Fruit fly (Drosophila melanogaster) whole organism, wandering third instar larva: ENCODE results near the gene Muc4B.

Source experiments
- Abd-B ChIP-seq: fragments of >200 bp; optimal IDR thresholded peaks from 2 replicates; lab custom pipeline; 2017; ENCODE audit warnings: missing biosample characterization, missing genetic modification characterization
- Dif ChIP-seq: fragments of 200-275, 200-300 bp; sonication (Bioruptor generic); optimal IDR thresholded peaks from 2 replicates; lab custom pipeline; 2018; ENCODE audit warnings: missing biosample characterization, missing genetic modification characterization; ENCODE audit not compliant: partially characterized antibody
- Hr78 ChIP-seq: fragments of >200 bp; optimal IDR thresholded peaks from 2 replicates; lab custom pipeline; 2017; ENCODE audit warnings: missing biosample characterization, missing genetic modification characterization
- N ChIP-seq: fragments of >200 bp; optimal IDR thresholded peaks from 2 replicates; lab custom pipeline; 2018; ENCODE audit warnings: missing biosample characterization, missing external identifiers, missing genetic modification characterization
- Sp1 ChIP-seq: fragments of 200-800 bp; sonication (Bioruptor generic); optimal IDR thresholded peaks from 3 replicates; lab custom pipeline; 2019; ENCODE audit warnings: missing biosample characterization, mild to moderate bottlenecking, missing genetic modification characterization, moderate library complexity
- br ChIP-seq: fragments of 200-800 bp; sonication (Bioruptor generic); optimal IDR thresholded peaks from 2 replicates; lab custom pipeline; 2016; ENCODE audit warnings: missing biosample characterization, missing genetic modification characterization
- brk ChIP-seq: fragments of 200-800 bp; sonication (Bioruptor generic); optimal IDR thresholded peaks from 2 replicates; lab custom pipeline; 2016; ENCODE audit warnings: missing biosample characterization, mild to moderate bottlenecking, missing genetic modification characterization
- psq ChIP-seq: fragments of 200-800 bp; sonication (Bioruptor generic); optimal IDR thresholded peaks from 3 replicates; lab custom pipeline; 2017; ENCODE audit warnings: missing biosample characterization, mild to moderate bottlenecking, missing genetic modification characterization, moderate library complexity
- rgr ChIP-seq: fragments of 200-800 bp; sonication (Bioruptor generic); optimal IDR thresholded peaks from 3 replicates; lab custom pipeline; 2016; ENCODE audit warnings: missing biosample characterization, mild to moderate bottlenecking, missing genetic modification characterization
- usp ChIP-seq: fragments of >200 bp; optimal IDR thresholded peaks from 2 replicates; lab custom pipeline; 2017; ENCODE audit warnings: missing biosample characterization, missing genetic modification characterization
- woc ChIP-seq: sonication (Bioruptor generic); optimal IDR thresholded peaks from 2 replicates; lab custom pipeline; 2016; ENCODE audit warnings: missing biosample characterization, mild to moderate bottlenecking, missing genetic modification characterization

- no peak for TF ChIP-seq brk (GFP tag; lab: Kevin White, UChicago)
- no peak for TF ChIP-seq psq (GFP tag; lab: Kevin White, UChicago)
- TF ChIP-seq N, result no peak
- no peak for TF ChIP-seq usp (GFP tag; lab: Kevin White, UChicago)
- no peak for TF ChIP-seq Sp1
- TF ChIP-seq Abd-B (GFP tag; lab: Kevin White, UChicago), result no peak
- no peak for TF ChIP-seq Dif (GFP tag; lab: Kevin White, UChicago)
- no peak for TF ChIP-seq woc
- TF ChIP-seq Hr78 (GFP tag; lab: Kevin White, UChicago), result no peak
- no peak for TF ChIP-seq rgr
- no peak for TF ChIP-seq br (GFP tag; lab: Kevin White, UChicago)
These were observed 3.2 kb downstream of the Muc4B start, which contains the start of gene Femcoat for dm6 chrX:4242726-4243125.
